Worm (Caenorhabditis elegans): Measurements from ENCODE around the gene ZC53.1.

ZC53.1 gene

ce11 chrX:1935438-1935837, 22.3 kb upstream of the ZC53.1 start:
- TF ChIP-seq jun-1 (tag; optimal IDR thresholded peaks at IDR 0.05): no peak
- TF ChIP-seq egl-27 (tag; optimal IDR thresholded peaks at IDR 0.05): no peak
- TF ChIP-seq nhr-25 (tag; optimal IDR thresholded peaks at IDR 0.05): no peak

- no peak for TF ChIP-seq nhr-28 (tag; optimal IDR thresholded peaks at IDR 0.05)
- TF ChIP-seq daf-12 (tag; optimal IDR thresholded peaks at IDR 0.05): no peak
- TF ChIP-seq lsy-12 (tag; optimal IDR thresholded peaks at IDR 0.05): no peak
- no peak for TF ChIP-seq mml-1 (tag; optimal IDR thresholded peaks at IDR 0.05)
- no peak for TF ChIP-seq ztf-11 (tag; optimal IDR thresholded peaks at IDR 0.05)
- no peak for TF ChIP-seq nhr-25 (tag; optimal IDR thresholded peaks at IDR 0.05)
- TF ChIP-seq aly-2 (tag; optimal IDR thresholded peaks at IDR 0.05): no peak
- no peak for TF ChIP-seq snpc-4 (tag; optimal IDR thresholded peaks at IDR 0.05)
Measured at ce11 chrX:1924138-1924537, 11.0 kb upstream of the ZC53.1 start, which contains the start of gene ZC53.2. Gene ZC53.2, minus strand, starts transcription at chrX:1924238.

ce11 chrX:1922294-1922693, 9.1 kb upstream of the ZC53.1 start, which contains the start of gene ZC53.22:
Gene ZC53.22, minus strand, starts transcription at chrX:1922394.
- TF ChIP-seq tbx-2 (tag; optimal IDR thresholded peaks at IDR 0.05): no peak

- TF ChIP-seq nhr-77 (tag; optimal IDR thresholded peaks at IDR 0.05) (no peak), ceh-16 (tag; optimal IDR thresholded peaks at IDR 0.05) (no peak), jun-1 (tag; optimal IDR thresholded peaks at IDR 0.05) (no peak), hmg-11 (tag; optimal IDR thresholded peaks at IDR 0.05) (no peak), nhr-11 (tag; optimal IDR thresholded peaks at IDR 0.05) (no peak), sea-2 (GFP tag; optimal IDR thresholded peaks at IDR 0.05) (no peak), R02D3.7 (tag; optimal IDR thresholded peaks at IDR 0.05) (no peak), nhr-67 (tag; optimal IDR thresholded peaks at IDR 0.05) (no peak), pqm-1 (tag; optimal IDR thresholded peaks at IDR 0.05) (no peak), unc-62 (GFP tag; optimal IDR thresholded peaks at IDR 0.05) (no peak)
Measured at ce11 chrX:1917169-1917568, 4.0 kb upstream of the ZC53.1 start, which contains the start of gene dot-1.5. Gene dot-1.5, plus strand, starts transcription at chrX:1917469.

ce11 chrX:1915022-1915421, 1.9 kb upstream of the ZC53.1 start, which contains the start of gene rgs-9:
Gene rgs-9, plus strand, starts transcription at chrX:1915258.
- no peak for TF ChIP-seq ztf-4 (tag; optimal IDR thresholded peaks at IDR 0.05)
- TF ChIP-seq pqm-1 (tag; optimal IDR thresholded peaks at IDR 0.05): no peak

ce11 chrX:1909353-1909752, 3.8 kb downstream of the ZC53.1 start:
- TF ChIP-seq nhr-25 (tag; optimal IDR thresholded peaks at IDR 0.05) (no peak), ztf-11 (tag; optimal IDR thresholded peaks at IDR 0.05) (no peak), nhr-43 (tag; optimal IDR thresholded peaks at IDR 0.05; ENCODE audit: poor library complexity, severe bottlenecking) (peak; percentile 85), nhr-76 (tag; optimal IDR thresholded peaks at IDR 0.05) (no peak), tbx-2 (tag; optimal IDR thresholded peaks at IDR 0.05) (peak; percentile 92), pha-4 (tag; optimal IDR thresholded peaks at IDR 0.05) (peak; percentile 51), nhr-77 (tag; optimal IDR thresholded peaks at IDR 0.05) (peak; percentile 80), elt-1 (tag; optimal IDR thresholded peaks at IDR 0.05) (no peak), fkh-10 (GFP tag; optimal IDR thresholded peaks at IDR 0.05) (peak; percentile 13), lin-39 (tag; optimal IDR thresholded peaks at IDR 0.05) (peak; percentile 60), hmg-11 (tag; optimal IDR thresholded peaks at IDR 0.05) (peak; percentile 85), nhr-28 (tag; optimal IDR thresholded peaks at IDR 0.05) (no peak), nhr-12 (tag; optimal IDR thresholded peaks at IDR 0.05) (no peak), jun-1 (tag; optimal IDR thresholded peaks at IDR 0.05) (peak; percentile 89), R02D3.7 (tag; optimal IDR thresholded peaks at IDR 0.05) (peak; percentile 72), ZK546.5 (tag; optimal IDR thresholded peaks at IDR 0.05) (no peak), ceh-28 (tag; optimal IDR thresholded peaks at IDR 0.05) (peak; percentile 82), egl-5 (tag; optimal IDR thresholded peaks at IDR 0.05) (peak; percentile 43), elt-3 (tag; optimal IDR thresholded peaks at IDR 0.05) (peak in 1 of 3 experiments; percentile 56), mml-1 (tag; optimal IDR thresholded peaks at IDR 0.05) (no peak), elt-2 (tag; optimal IDR thresholded peaks at IDR 0.05) (peak; percentile 55), ceh-9 (tag; optimal IDR thresholded peaks at IDR 0.05) (no peak), ceh-82 (tag; optimal IDR thresholded peaks at IDR 0.05) (peak; percentile 90), sea-2 (GFP tag; optimal IDR thresholded peaks at IDR 0.05) (no peak), lsy-12 (tag; optimal IDR thresholded peaks at IDR 0.05) (peak; percentile 86), aly-2 (tag; optimal IDR thresholded peaks at IDR 0.05) (no peak), pqm-1 (tag; optimal IDR thresholded peaks at IDR 0.05) (peak; percentile 18), lin-15B (tag; optimal IDR thresholded peaks at IDR 0.05) (no peak), nhr-11 (tag; optimal IDR thresholded peaks at IDR 0.05) (peak; percentile 52), nhr-67 (tag; optimal IDR thresholded peaks at IDR 0.05) (no peak), fkh-2 (tag; optimal IDR thresholded peaks at IDR 0.05) (peak; percentile 46), nhr-23 (tag; optimal IDR thresholded peaks at IDR 0.05) (peak; percentile 61), nhr-237 (tag; optimal IDR thresholded peaks at IDR 0.05) (peak; percentile 59), mdl-1 (tag; optimal IDR thresholded peaks at IDR 0.05) (peak; percentile 16), snpc-4 (tag; optimal IDR thresholded peaks at IDR 0.05) (peak; percentile 76)
